Worm (Caenorhabditis elegans) whole organism, young adult: Measurements from ENCODE around the gene kqt-3.
"Not testable (repeated sequence)": the region's sequence is repeated elsewhere in the genome, so short reads cannot be mapped to it uniquely, and the experiment has no call there.

Experiments used
- B0035.1 ChIP-seq: sonication (generic microtip); optimal IDR thresholded peaks from 2 replicates; lab custom pipeline; 2016; ENCODE audit warnings: missing genetic modification characterization, mild to moderate bottlenecking, missing compliant biosample characterization, missing genotype, missing genetic modification reagents
- F33H1.4 ChIP-seq: fragments of 200-800 bp; sonication (Bioruptor generic); IDR thresholded peaks from 2 replicates; pipeline ENCODE4 v1.3.6; 2022; ENCODE audit warnings: missing genetic modification reagents, missing genetic modification characterization, missing compliant biosample characterization
- Y53G8AR.9 ChIP-seq: fragments of 200-800 bp; sonication (Bioruptor generic); conservative IDR thresholded peaks from 2 replicates; pipeline ENCODE4 v1.3.6; 2022; ENCODE audit warnings: missing genetic modification reagents, missing genetic modification characterization, missing compliant biosample characterization
- bed-2 ChIP-seq: fragments of 200-800 bp; sonication (Bioruptor generic); IDR thresholded peaks from 2 replicates; pipeline ENCODE4 v1.3.6; 2022; ENCODE audit warnings: missing genetic modification reagents, missing genetic modification characterization, missing compliant biosample characterization
- ceh-40 ChIP-seq: fragments of 200-800 bp; sonication (Bioruptor generic); IDR thresholded peaks from 2 replicates; pipeline ENCODE4 v1.3.6; 2022; ENCODE audit warnings: missing genetic modification characterization, missing compliant biosample characterization
- ceh-91 ChIP-seq: fragments of 200-800 bp; sonication (Bioruptor generic); IDR thresholded peaks from 2 replicates; pipeline ENCODE4 v1.3.6; 2022; ENCODE audit warnings: missing genetic modification reagents, missing genetic modification characterization, missing compliant biosample characterization
- dpff-1 ChIP-seq: sonication (generic microtip); optimal IDR thresholded peaks from 2 replicates; lab custom pipeline; 2017; ENCODE audit warnings: mild to moderate bottlenecking, missing genetic modification characterization, missing compliant biosample characterization
- nfya-1 ChIP-seq: sonication (generic microtip); optimal IDR thresholded peaks from 2 replicates; lab custom pipeline; 2017; ENCODE audit warnings: antibody characterized with exemption, missing compliant biosample characterization, missing genetic modification characterization, borderline replicate concordance; ENCODE audit not compliant: insufficient read depth
- unc-130 ChIP-seq: sonication (generic microtip); optimal IDR thresholded peaks from 2 replicates; lab custom pipeline; 2016; ENCODE audit warnings: missing genetic modification reagents, missing genetic modification characterization, missing compliant biosample characterization
- unc-62 ChIP-seq: fragments of 150-350 bp; optimal IDR thresholded peaks from 2 replicates; lab custom pipeline; 2014; ENCODE audit warnings: missing biosample characterization, missing genetic modification reagents, missing genetic modification characterization

ce11 chrII:13654723-13655122, 41.4 kb upstream of the kqt-3 start, which contains the start of gene C31C9.9:
- not testable (repeated sequence) for TF ChIP-seq ceh-91 (GFP tag; lab: Robert Waterston, UW); unc-62 (GFP tag; lab: Kevin White, UChicago); bed-2 (GFP tag; lab: Robert Waterston, UW); B0035.1 (tag; lab: Kevin White, UChicago); F33H1.4 (GFP tag; lab: Robert Waterston, UW); Y53G8AR.9 (GFP tag; lab: Robert Waterston, UW); nfya-1 (tag; lab: Kevin White, UChicago); ceh-40 (GFP tag; lab: Robert Waterston, UW); dpff-1 (tag; lab: Kevin White, UChicago); unc-130 (GFP tag; lab: Kevin White, UChicago)
